Fruit fly (Drosophila melanogaster) S2 (cell line): ENCODE results near the gene CG15160.

Experiments used
- CG8478 ChIP-seq: fragments of >200 bp; optimal IDR thresholded peaks from 2 replicates; lab custom pipeline; 2018
- CTCF ChIP-seq, 2 experiments: fragments of >200 bp; optimal IDR thresholded peaks; 2 replicates each; lab custom pipeline; 2018

- TF ChIP-seq CG8478 (no peak), CTCF (optimal IDR thresholded peaks at IDR 0.05; lab: Kevin White, UChicago) (no peak)
Measured at dm6 chr2L:18559084-18559483, 31.6 kb upstream of the CG15160 start.
